Fruit fly (Drosophila melanogaster) whole organism, embryonic: Measurements from ENCODE around the gene RpS28b.

Experiments used
- CG10274 ChIP-seq: fragments of 200-800 bp; sonication (Bioruptor generic); optimal IDR thresholded peaks from 3 replicates; lab custom pipeline; 2017; ENCODE audit warnings: missing biosample characterization, mild to moderate bottlenecking, missing genetic modification characterization
- CG11504 ChIP-seq: fragments of 200-800 bp; sonication (Bioruptor generic); optimal IDR thresholded peaks from 3 replicates; lab custom pipeline; 2019; ENCODE audit warnings: missing biosample characterization, mild to moderate bottlenecking, missing genetic modification characterization, moderate library complexity
- CG12071 ChIP-seq: fragments of 200-800 bp; sonication (Bioruptor generic); optimal IDR thresholded peaks from 3 replicates; lab custom pipeline; 2018; ENCODE audit warnings: missing biosample characterization, mild to moderate bottlenecking, missing genetic modification characterization
- CG13775 ChIP-seq: fragments of 200-800 bp; sonication (Bioruptor generic); optimal IDR thresholded peaks from 3 replicates; lab custom pipeline; 2017; ENCODE audit warnings: missing biosample characterization, mild to moderate bottlenecking, missing genetic modification characterization
- CG14860 ChIP-seq: fragments of 200-800 bp; sonication (Bioruptor generic); IDR thresholded peaks from 3 replicates; pipeline ENCODE4 v1.3.6; 2022; ENCODE audit warnings: missing biosample characterization, missing genetic modification characterization; ENCODE audit not compliant: partially characterized antibody
- CG17186 ChIP-seq: fragments of 200-800 bp; sonication (Bioruptor generic); optimal IDR thresholded peaks from 3 replicates; lab custom pipeline; 2017; ENCODE audit warnings: missing biosample characterization, missing genetic modification reagents, missing genetic modification characterization
- CG17359 ChIP-seq: fragments of 200-800 bp; sonication (Bioruptor generic); optimal IDR thresholded peaks from 3 replicates; lab custom pipeline; 2018; ENCODE audit warnings: missing biosample characterization, mild to moderate bottlenecking, missing genetic modification characterization, moderate library complexity
- CG17568 ChIP-seq: fragments of 200-800 bp; sonication (Bioruptor generic); optimal IDR thresholded peaks from 2 replicates; lab custom pipeline; 2018; ENCODE audit warnings: missing biosample characterization, mild to moderate bottlenecking, missing genetic modification characterization, moderate library complexity
- CG2202 ChIP-seq: fragments of 200-800 bp; sonication (Bioruptor generic); optimal IDR thresholded peaks from 2 replicates; lab custom pipeline; 2018; ENCODE audit warnings: missing biosample characterization, mild to moderate bottlenecking, missing genetic modification characterization
- CG2875 ChIP-seq: fragments of 200-800 bp; sonication (Bioruptor generic); optimal IDR thresholded peaks from 2 replicates; lab custom pipeline; 2017; ENCODE audit warnings: missing biosample characterization, mild to moderate bottlenecking, missing genetic modification characterization, missing genetic modification reagents
- CG3065 ChIP-seq: fragments of 200-800 bp; sonication (Bioruptor generic); optimal IDR thresholded peaks from 2 replicates; lab custom pipeline; 2016; ENCODE audit warnings: missing biosample characterization, missing genetic modification characterization
- CG31365 ChIP-seq: fragments of 200-800 bp; sonication (Bioruptor generic); optimal IDR thresholded peaks from 2 replicates; lab custom pipeline; 2018; ENCODE audit warnings: missing biosample characterization, mild to moderate bottlenecking, missing genetic modification characterization
- CG32772 ChIP-seq: fragments of 200-800 bp; sonication (Bioruptor generic); IDR thresholded peaks from 2 replicates; pipeline ENCODE4 v1.3.6; 2022; ENCODE audit warnings: missing biosample characterization, missing genetic modification characterization
- CG42726 ChIP-seq: fragments of 200-800 bp; sonication (Bioruptor generic); IDR thresholded peaks from 2 replicates; pipeline ENCODE4 v1.3.6; 2022; ENCODE audit warnings: missing biosample characterization, missing genetic modification characterization; ENCODE audit not compliant: partially characterized antibody
- CG4730 ChIP-seq: fragments of 200-800 bp; sonication (Bioruptor generic); IDR thresholded peaks from 2 replicates; pipeline ENCODE4 v1.3.6; 2022; ENCODE audit warnings: missing biosample characterization, missing genetic modification characterization
- CG7928 ChIP-seq: fragments of 200-800 bp; sonication (Bioruptor generic); optimal IDR thresholded peaks from 2 replicates; lab custom pipeline; 2017; ENCODE audit warnings: missing biosample characterization, mild to moderate bottlenecking, missing genetic modification characterization
- CG7987 ChIP-seq: fragments of 200-800 bp; sonication (Bioruptor generic); optimal IDR thresholded peaks from 2 replicates; lab custom pipeline; 2018; ENCODE audit warnings: missing biosample characterization, mild to moderate bottlenecking, missing genetic modification characterization, moderate library complexity
- CHES-1-like ChIP-seq: fragments of 200-800 bp; sonication (Bioruptor generic); optimal IDR thresholded peaks from 2 replicates; lab custom pipeline; 2016; ENCODE audit warnings: missing biosample characterization, missing genetic modification characterization
- Camta ChIP-seq: fragments of 200-800 bp; sonication (Bioruptor generic); optimal IDR thresholded peaks from 2 replicates; lab custom pipeline; 2016; ENCODE audit warnings: missing biosample characterization, missing genetic modification characterization
- Drgx ChIP-seq: fragments of 200-800 bp; sonication (Bioruptor generic); IDR thresholded peaks from 2 replicates; pipeline ENCODE4 v1.3.6; 2022; ENCODE audit warnings: missing biosample characterization, missing genetic modification characterization
- Fer1 ChIP-seq: fragments of 200-800 bp; sonication (Bioruptor generic); optimal IDR thresholded peaks from 2 replicates; lab custom pipeline; 2017; ENCODE audit warnings: missing biosample characterization, mild to moderate bottlenecking, missing genetic modification characterization
- Gug ChIP-seq: fragments of 200-800 bp; sonication (Bioruptor generic); IDR thresholded peaks from 4 replicates; pipeline ENCODE4 v1.3.6; 2022; ENCODE audit warnings: missing biosample characterization, missing genetic modification characterization
- Med ChIP-seq: fragments of 200-800 bp; sonication (Bioruptor generic); peaks from one replicate; lab custom pipeline; 2016; ENCODE audit warnings: missing biosample characterization, missing genetic modification characterization, mild to moderate bottlenecking, inconsistent platforms, moderate library complexity
- Myb ChIP-seq: fragments of 200-800 bp; sonication (Bioruptor generic); optimal IDR thresholded peaks from 2 replicates; lab custom pipeline; 2016; ENCODE audit warnings: missing biosample characterization, missing genetic modification characterization
- NK7.1 ChIP-seq: fragments of 200-800 bp; sonication (Bioruptor generic); optimal IDR thresholded peaks from 3 replicates; lab custom pipeline; 2016; ENCODE audit warnings: missing biosample characterization, missing genetic modification characterization
- Nf-YB ChIP-seq: fragments of 200-800 bp; sonication (Bioruptor generic); optimal IDR thresholded peaks from 3 replicates; lab custom pipeline; 2019; ENCODE audit warnings: missing biosample characterization, mild to moderate bottlenecking, missing genetic modification characterization, moderate library complexity
- Oli ChIP-seq: fragments of 200-800 bp; sonication (Bioruptor generic); optimal IDR thresholded peaks from 2 replicates; lab custom pipeline; 2018; ENCODE audit warnings: missing biosample characterization, mild to moderate bottlenecking, missing genetic modification characterization, moderate library complexity
- Stat92E ChIP-seq, 3 experiments: fragments of >200 bp in 2 of 3; fragments of 200-800 bp in 1 of 3; sonication (Bioruptor generic) in 1 of 3; optimal IDR thresholded peaks; 2 replicates each; lab custom pipeline; 2017 to 2019; ENCODE audit warnings: missing biosample characterization in 3 of 3, missing genetic modification characterization in 3 of 3, mild to moderate bottlenecking in 1 of 3, moderate library complexity in 1 of 3
- Vsx1 ChIP-seq: fragments of 200-800 bp; sonication (Bioruptor generic); optimal IDR thresholded peaks from 2 replicates; lab custom pipeline; 2017; ENCODE audit warnings: missing biosample characterization, mild to moderate bottlenecking, missing genetic modification characterization, missing genetic modification reagents
- bab2 ChIP-seq: fragments of 200-800 bp; sonication (Bioruptor generic); optimal IDR thresholded peaks from 2 replicates; lab custom pipeline; 2016; ENCODE audit warnings: missing biosample characterization, missing genetic modification characterization
- cato ChIP-seq: fragments of 200-800 bp; sonication (Bioruptor generic); optimal IDR thresholded peaks from 2 replicates; lab custom pipeline; 2016; ENCODE audit warnings: missing biosample characterization, missing genetic modification characterization, borderline replicate concordance
- danr ChIP-seq: fragments of 200-800 bp; sonication (Bioruptor generic); IDR thresholded peaks from 2 replicates; pipeline ENCODE4 v1.3.6; 2022; ENCODE audit warnings: missing biosample characterization, missing genetic modification characterization
- grau ChIP-seq: fragments of 200-800 bp; optimal IDR thresholded peaks from 3 replicates; lab custom pipeline; 2019; ENCODE audit warnings: missing biosample characterization, mild to moderate bottlenecking, missing genetic modification characterization, moderate library complexity
- grn ChIP-seq: fragments of 200-800 bp; sonication (Bioruptor generic); optimal IDR thresholded peaks from 3 replicates; lab custom pipeline; 2017; ENCODE audit warnings: missing biosample characterization, missing genetic modification characterization
- kah ChIP-seq: fragments of 200-800 bp; sonication (Bioruptor generic); optimal IDR thresholded peaks from 2 replicates; lab custom pipeline; 2018; ENCODE audit warnings: missing biosample characterization, mild to moderate bottlenecking, missing genetic modification characterization
- klu ChIP-seq: fragments of 200-800 bp; sonication (Bioruptor generic); IDR thresholded peaks from 2 replicates; pipeline ENCODE4 v1.3.6; 2022; ENCODE audit warnings: missing biosample characterization, missing genetic modification characterization
- kni ChIP-seq: fragments of 200-800 bp; sonication (Bioruptor generic); optimal IDR thresholded peaks from 3 replicates; lab custom pipeline; 2017; ENCODE audit warnings: mild to moderate bottlenecking, missing biosample characterization, missing genetic modification reagents, missing genetic modification characterization
- knrl ChIP-seq: fragments of 200-800 bp; sonication (Bioruptor generic); IDR thresholded peaks from 3 replicates; pipeline ENCODE4 v1.3.6; 2022; ENCODE audit warnings: missing biosample characterization, missing genetic modification characterization; ENCODE audit not compliant: partially characterized antibody
- mam ChIP-seq: fragments of 200-800 bp; sonication (Bioruptor generic); optimal IDR thresholded peaks from 3 replicates; lab custom pipeline; 2016; ENCODE audit warnings: missing biosample characterization, missing genetic modification characterization
- org-1 ChIP-seq: fragments of 200-800 bp; sonication (Bioruptor generic); optimal IDR thresholded peaks from 2 replicates; lab custom pipeline; 2017; ENCODE audit warnings: missing biosample characterization, missing genetic modification characterization
- sna ChIP-seq: fragments of 200-800 bp; sonication (Bioruptor generic); IDR thresholded peaks from 2 replicates; pipeline ENCODE4 v1.3.6; 2022; ENCODE audit warnings: missing biosample characterization, missing genetic modification characterization; ENCODE audit not compliant: partially characterized antibody
- sqz ChIP-seq: fragments of 200-800 bp; sonication (Bioruptor generic); optimal IDR thresholded peaks from 3 replicates; lab custom pipeline; 2018; ENCODE audit warnings: missing biosample characterization, mild to moderate bottlenecking, missing genetic modification characterization

Gene RpS28b

DNA sequence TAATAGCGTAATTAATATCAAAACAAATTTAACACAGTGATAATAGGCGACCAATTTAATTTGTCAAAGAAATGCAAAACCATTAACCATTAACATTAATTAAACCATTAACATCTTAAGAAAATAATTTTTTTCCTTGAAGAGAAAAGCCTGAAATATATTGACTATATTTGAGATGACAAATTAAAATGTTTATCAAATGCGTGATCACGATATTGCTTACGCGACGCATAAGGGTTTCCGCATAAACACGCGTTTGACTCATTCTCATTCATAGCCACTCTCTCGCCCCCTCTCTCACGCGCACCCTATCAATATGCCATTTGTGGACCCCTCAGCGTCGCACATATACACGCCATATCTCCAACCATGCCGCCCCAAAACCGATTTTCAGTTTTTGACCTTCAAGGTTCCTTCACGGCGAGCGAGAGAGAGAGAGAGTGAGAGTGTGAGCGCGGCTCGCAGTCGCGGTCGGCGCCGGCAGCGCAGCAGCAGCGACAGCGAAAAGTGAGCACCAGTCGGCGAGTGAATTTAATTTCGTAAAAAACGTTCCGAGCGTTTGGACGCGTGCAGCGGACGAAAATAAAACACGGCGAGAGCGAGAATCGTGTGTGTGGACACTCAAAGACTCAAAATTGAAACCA lies 31.1 kb downstream of the RpS28b start, which contains the start of gene Hex-A (continued):
- TF ChIP-seq CG11504 (tag; lab: Kevin White, UChicago) (peak; percentile 97), CG2875 (GFP tag; lab: Kevin White, UChicago) (peak; percentile 88), Camta (GFP tag; lab: Kevin White, UChicago) (peak; percentile 95), CG12071 (GFP tag; lab: Kevin White, UChicago) (peak; percentile 94), Myb (GFP tag; lab: Kevin White, UChicago) (peak; percentile 78), CG2202 (peak; percentile 90), NK7.1 (GFP tag; lab: Kevin White, UChicago) (peak; percentile 93), knrl (no peak), CG17568 (GFP tag; lab: Kevin White, UChicago) (peak; percentile 94), CG31365 (tag; lab: Kevin White, UChicago) (peak; percentile 88), cato (GFP tag; lab: Kevin White, UChicago) (peak; percentile 82), kni (GFP tag; lab: Kevin White, UChicago) (peak; percentile 98), Vsx1 (peak; percentile 92), CHES-1-like (GFP tag; lab: Kevin White, UChicago) (peak; percentile 95), CG7987 (GFP tag; lab: Kevin White, UChicago) (peak; percentile 73), Nf-YB (GFP tag; lab: Kevin White, UChicago) (peak; percentile 87), Gug (GFP tag; lab: Robert Waterston, UW) (peak; percentile 75), sqz (GFP tag; lab: Kevin White, UChicago) (peak; percentile 95), klu (GFP tag; lab: Robert Waterston, UW) (peak; percentile 89), org-1 (GFP tag; lab: Kevin White, UChicago) (peak; percentile 96)
- TF ChIP-seq, all 482 proteins: peak for 441

DNA sequence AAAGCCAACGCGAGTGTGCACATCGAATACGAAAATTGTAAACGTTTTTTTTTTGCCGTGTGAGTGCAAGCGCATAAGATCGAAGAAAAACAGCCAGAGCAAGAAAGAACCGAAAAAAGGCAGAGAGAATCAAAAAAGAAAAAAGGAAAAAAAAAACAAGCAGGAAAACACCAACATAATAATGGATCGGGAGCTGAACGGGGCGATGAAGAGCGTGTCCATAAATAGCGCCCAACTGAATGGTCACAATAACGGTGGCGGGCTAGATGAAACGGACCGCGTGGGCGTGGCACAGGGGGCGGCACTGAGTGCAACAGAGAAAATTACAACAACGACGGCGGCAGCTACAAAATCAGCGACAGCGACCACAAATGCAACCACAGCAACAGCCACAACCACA lies 31.6 kb downstream of the RpS28b start:
- no peak for TF ChIP-seq mam
- no peak for TF ChIP-seq CG4730 (GFP tag; lab: Robert Waterston, UW)
- TF ChIP-seq CG10274 (GFP tag; lab: Kevin White, UChicago) = no peak
- TF ChIP-seq CG42726 (GFP tag; lab: Robert Waterston, UW) = 0 out of 2 replicates have a peak, but pooled peaks have one; percentile 2
- TF ChIP-seq CG32772 (GFP tag; lab: Robert Waterston, UW) = peak; percentile 55
- no peak for TF ChIP-seq CG13775 (GFP tag; lab: Kevin White, UChicago)
- no peak for TF ChIP-seq Stat92E (GFP tag; optimal IDR thresholded peaks at IDR 0.05; lab: Kevin White, UChicago)
- TF ChIP-seq CG17186 (GFP tag; lab: Kevin White, UChicago) = no peak
- peak; percentile 29 for TF ChIP-seq CG3065
- TF ChIP-seq sna (GFP tag; lab: Robert Waterston, UW) = 0 out of 2 replicates have a peak, but pooled peaks have one; percentile 3
- no peak for TF ChIP-seq grn (GFP tag; lab: Kevin White, UChicago)
- peak; percentile 67 for TF ChIP-seq Drgx (GFP tag; lab: Robert Waterston, UW)
- no peak for TF ChIP-seq bab2
- TF ChIP-seq CG14860 (GFP tag; lab: Robert Waterston, UW) = no peak
- peak; percentile 3 for TF ChIP-seq CG17359

DNA sequence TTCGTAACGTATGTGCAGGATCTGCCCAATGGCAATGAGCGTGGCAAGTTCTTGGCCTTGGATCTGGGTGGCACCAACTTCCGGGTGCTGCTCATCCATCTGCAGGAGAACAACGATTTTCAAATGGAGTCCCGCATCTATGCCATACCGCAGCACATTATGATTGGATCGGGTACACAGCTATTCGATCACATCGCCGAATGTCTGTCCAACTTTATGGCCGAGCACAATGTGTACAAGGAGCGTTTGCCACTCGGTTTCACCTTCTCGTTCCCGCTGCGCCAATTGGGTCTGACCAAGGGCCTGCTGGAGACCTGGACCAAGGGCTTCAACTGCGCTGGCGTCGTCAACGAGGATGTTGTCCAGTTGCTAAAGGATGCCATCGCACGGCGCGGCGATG lies 32.2 kb downstream of the RpS28b start:
- TF ChIP-seq Med (peak; percentile 41), grau (tag; lab: Kevin White, UChicago) (no peak), Fer1 (GFP tag; lab: Kevin White, UChicago) (no peak), CG7928 (GFP tag; lab: Kevin White, UChicago) (no peak), Oli (tag; lab: Kevin White, UChicago) (no peak), kah (GFP tag; lab: Kevin White, UChicago) (no peak), danr (GFP tag; lab: Robert Waterston, UW) (no peak)
